Worm (Caenorhabditis elegans) whole organism, late embryonic: ENCODE measurements around the gene F26F2.3.

ENCODE experiments used
- ceh-24 ChIP-seq: sonication (generic microtip); optimal IDR thresholded peaks from 2 replicates; lab custom pipeline; 2016; ENCODE audit warnings: mild to moderate bottlenecking, missing genetic modification characterization, missing compliant biosample characterization
- elt-2 ChIP-seq: sonication (generic microtip); optimal IDR thresholded peaks from 2 replicates; lab custom pipeline; 2016; ENCODE audit warnings: missing genetic modification reagents, missing genetic modification characterization, missing compliant biosample characterization
- elt-4 ChIP-seq: sonication (generic microtip); optimal IDR thresholded peaks from 2 replicates; lab custom pipeline; 2016; ENCODE audit warnings: missing genetic modification characterization, missing compliant biosample characterization
- eyg-1 ChIP-seq: sonication (generic microtip); optimal IDR thresholded peaks from 2 replicates; lab custom pipeline; 2016; ENCODE audit warnings: missing genotype, missing genetic modification characterization, missing compliant biosample characterization
- gmeb-2 ChIP-seq: sonication (generic microtip); optimal IDR thresholded peaks from 2 replicates; lab custom pipeline; 2016; ENCODE audit warnings: missing genetic modification characterization, inconsistent platforms, missing compliant biosample characterization
- madf-2 ChIP-seq: sonication (generic microtip); optimal IDR thresholded peaks from 2 replicates; lab custom pipeline; 2017; ENCODE audit warnings: missing genetic modification characterization, missing compliant biosample characterization
- nhr-11 ChIP-seq: fragments of 150-350 bp; optimal IDR thresholded peaks from 2 replicates; lab custom pipeline; 2014; ENCODE audit warnings: missing biosample characterization, missing genetic modification characterization
- pha-4 ChIP-seq: fragments of 150-350 bp; optimal IDR thresholded peaks from 2 replicates; lab custom pipeline; 2018; ENCODE audit warnings: missing biosample characterization, missing genetic modification reagents, missing genetic modification characterization
- pqm-1 ChIP-seq: sonication (generic microtip); optimal IDR thresholded peaks from 2 replicates; lab custom pipeline; 2016; ENCODE audit warnings: missing genetic modification characterization, missing compliant biosample characterization
- syd-9 ChIP-seq: sonication (generic microtip); optimal IDR thresholded peaks from 2 replicates; lab custom pipeline; 2016; ENCODE audit warnings: mild to moderate bottlenecking, missing genetic modification characterization, moderate library complexity, missing compliant biosample characterization

DNA sequence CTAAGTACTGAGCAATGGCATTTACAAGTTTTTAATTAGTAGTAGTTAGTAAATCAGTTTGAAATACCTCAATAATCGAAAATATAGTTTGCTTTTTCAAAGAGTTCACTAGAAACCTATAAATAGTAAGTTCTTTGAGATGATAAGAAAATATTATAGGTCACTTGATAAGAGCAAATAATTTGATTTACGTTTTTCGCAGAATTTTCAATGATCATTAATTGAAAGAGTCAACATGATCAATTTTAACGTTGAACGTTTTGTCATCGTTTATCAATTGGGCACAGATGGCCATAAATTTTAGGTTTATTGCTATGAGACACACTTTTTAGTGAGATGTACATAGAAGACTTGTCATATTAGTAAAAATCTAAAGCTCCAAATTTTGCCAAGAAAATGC is 20.6 kb downstream of the F26F2.3 start:
- TF ChIP-seq nhr-11 (tag; lab: Kevin White, UChicago): no peak
- TF ChIP-seq eyg-1 (tag; lab: Kevin White, UChicago): no peak
- no peak for TF ChIP-seq pha-4 (tag; lab: Kevin White, UChicago)
- no peak for TF ChIP-seq pqm-1 (tag; lab: Kevin White, UChicago)
- TF ChIP-seq syd-9 (tag; lab: Kevin White, UChicago): no peak
- TF ChIP-seq ceh-24 (tag; lab: Kevin White, UChicago): no peak
- no peak for TF ChIP-seq gmeb-2 (tag; lab: Kevin White, UChicago)
- TF ChIP-seq elt-4: no peak
- no peak for TF ChIP-seq elt-2 (tag; lab: Kevin White, UChicago)
- no peak for TF ChIP-seq madf-2
